Worm (Caenorhabditis elegans): Measurements from ENCODE around the gene C32C4.3.

- no peak for TF ChIP-seq elt-3 (tag; optimal IDR thresholded peaks at IDR 0.05)
- no peak for TF ChIP-seq pha-4 (tag; optimal IDR thresholded peaks at IDR 0.05)
- TF ChIP-seq nhr-12 (tag; optimal IDR thresholded peaks at IDR 0.05) = no peak
- TF ChIP-seq unc-39 (tag; optimal IDR thresholded peaks at IDR 0.05) = no peak
- no peak for TF ChIP-seq ces-1 (GFP tag; optimal IDR thresholded peaks at IDR 0.05)
- no peak for TF ChIP-seq unc-62 (GFP tag; optimal IDR thresholded peaks at IDR 0.05)
- TF ChIP-seq ztf-11 (tag; optimal IDR thresholded peaks at IDR 0.05) = no peak
- no peak for TF ChIP-seq nhr-28 (tag; optimal IDR thresholded peaks at IDR 0.05)
- no peak for TF ChIP-seq M03D4.4 (tag; optimal IDR thresholded peaks at IDR 0.05)
- TF ChIP-seq ceh-39 (tag; optimal IDR thresholded peaks at IDR 0.05) = no peak
- TF ChIP-seq nhr-76 (tag; optimal IDR thresholded peaks at IDR 0.05) = no peak
- TF ChIP-seq blmp-1 (tag; optimal IDR thresholded peaks at IDR 0.05) = no peak
- no peak for TF ChIP-seq mep-1 (tag; optimal IDR thresholded peaks at IDR 0.05)
- no peak for TF ChIP-seq lin-13 (tag; optimal IDR thresholded peaks at IDR 0.05)
These were observed 32.1 kb upstream of the C32C4.3 start for ce11 chrV:10679080-10679479.
